Worm (Caenorhabditis elegans): ENCODE data around the gene Y53G8AR.9.

Gene Y53G8AR.9

ce11 chrIII:3321145-3321544, at the start of gene Y53G8AR.9:
Gene Y53G8AR.9, minus strand, starts transcription at chrIII:3321245.
- TF ChIP-seq nhr-237 (tag; optimal IDR thresholded peaks at IDR 0.05) (no peak), nhr-12 (tag; optimal IDR thresholded peaks at IDR 0.05) (no peak), flh-1 (GFP tag; optimal IDR thresholded peaks at IDR 0.05) (no peak), zip-8 (tag; optimal IDR thresholded peaks at IDR 0.05) (no peak), unc-120 (tag; optimal IDR thresholded peaks at IDR 0.05; ENCODE audit: poor library complexity, severe bottlenecking) (no peak), unc-62 (GFP tag; optimal IDR thresholded peaks at IDR 0.05) (no peak), mls-2 (tag; optimal IDR thresholded peaks at IDR 0.05) (no peak), sem-2 (GFP tag; optimal IDR thresholded peaks at IDR 0.05) (no peak), hlh-1 (tag; optimal IDR thresholded peaks at IDR 0.05) (no peak), tbx-8 (GFP tag; optimal IDR thresholded peaks at IDR 0.05) (no peak), drap-1 (GFP tag; optimal IDR thresholded peaks at IDR 0.05) (no peak), unc-39 (tag; optimal IDR thresholded peaks at IDR 0.05) (no peak), ces-1 (GFP tag; optimal IDR thresholded peaks at IDR 0.05) (no peak), nhr-2 (tag; optimal IDR thresholded peaks at IDR 0.05) (no peak), bed-3 (GFP tag; optimal IDR thresholded peaks at IDR 0.05) (no peak), ceh-43 (GFP tag; optimal IDR thresholded peaks at IDR 0.05) (no peak), mab-5 (tag; optimal IDR thresholded peaks at IDR 0.05) (no peak)

ce11 chrIII:3370770-3371169, 49.7 kb upstream of the Y53G8AR.9 start:
- TF ChIP-seq ces-1 (GFP tag; optimal IDR thresholded peaks at IDR 0.05) (no peak), mab-5 (tag; optimal IDR thresholded peaks at IDR 0.05) (no peak), M03D4.4 (tag; optimal IDR thresholded peaks at IDR 0.05) (no peak), elt-1 (tag; optimal IDR thresholded peaks at IDR 0.05; ENCODE audit: borderline replicate concordance, insufficient read depth) (no peak), nhr-76 (tag; optimal IDR thresholded peaks at IDR 0.05) (no peak), hlh-1 (tag; optimal IDR thresholded peaks at IDR 0.05) (no peak), unc-120 (tag; optimal IDR thresholded peaks at IDR 0.05; ENCODE audit: poor library complexity, severe bottlenecking) (no peak), ztf-11 (tag; optimal IDR thresholded peaks at IDR 0.05) (no peak), flh-1 (GFP tag; optimal IDR thresholded peaks at IDR 0.05) (no peak), sem-2 (GFP tag; optimal IDR thresholded peaks at IDR 0.05) (no peak), ceh-39 (tag; optimal IDR thresholded peaks at IDR 0.05) (no peak), bed-3 (GFP tag; optimal IDR thresholded peaks at IDR 0.05) (no peak), nhr-2 (tag; optimal IDR thresholded peaks at IDR 0.05) (no peak), unc-62 (GFP tag; optimal IDR thresholded peaks at IDR 0.05) (no peak), mep-1 (tag; optimal IDR thresholded peaks at IDR 0.05) (no peak), unc-39 (tag; optimal IDR thresholded peaks at IDR 0.05) (no peak), nhr-12 (tag; optimal IDR thresholded peaks at IDR 0.05) (no peak), pha-4 (tag; optimal IDR thresholded peaks at IDR 0.05) (no peak), blmp-1 (tag; optimal IDR thresholded peaks at IDR 0.05) (no peak)

ce11 chrIII:3370054-3370453, 49.0 kb upstream of the Y53G8AR.9 start, which contains the start of gene prk-2:
Gene prk-2, minus strand, starts transcription at chrIII:3370209.
- TF ChIP-seq lsy-2 (tag; optimal IDR thresholded peaks at IDR 0.05) (no peak), flh-1 (GFP tag; optimal IDR thresholded peaks at IDR 0.05) (no peak), lin-13 (tag; optimal IDR thresholded peaks at IDR 0.05) (no peak), nhr-28 (tag; optimal IDR thresholded peaks at IDR 0.05) (no peak), zip-8 (tag; optimal IDR thresholded peaks at IDR 0.05) (no peak), cnd-1 (tag; optimal IDR thresholded peaks at IDR 0.05) (no peak), elt-3 (tag; optimal IDR thresholded peaks at IDR 0.05) (no peak), ceh-43 (GFP tag; optimal IDR thresholded peaks at IDR 0.05) (no peak), M03D4.4 (tag; optimal IDR thresholded peaks at IDR 0.05) (no peak), sem-2 (GFP tag; optimal IDR thresholded peaks at IDR 0.05) (no peak)

- TF ChIP-seq ceh-43 (GFP tag; optimal IDR thresholded peaks at IDR 0.05): no peak
- TF ChIP-seq ceh-83 (GFP tag; optimal IDR thresholded peaks at IDR 0.05): no peak
- TF ChIP-seq hlh-1 (tag; optimal IDR thresholded peaks at IDR 0.05): no peak
- no peak for TF ChIP-seq bed-3 (GFP tag; optimal IDR thresholded peaks at IDR 0.05)
- no peak for TF ChIP-seq ceh-39 (tag; optimal IDR thresholded peaks at IDR 0.05)
- no peak for TF ChIP-seq elt-1 (tag; optimal IDR thresholded peaks at IDR 0.05; ENCODE audit: borderline replicate concordance, insufficient read depth)
- no peak for TF ChIP-seq M03D4.4 (tag; optimal IDR thresholded peaks at IDR 0.05)
Observed at ce11 chrIII:3367772-3368171, 46.7 kb upstream of the Y53G8AR.9 start.

- no peak for TF ChIP-seq cnd-1 (tag; optimal IDR thresholded peaks at IDR 0.05)
- no peak for TF ChIP-seq sptf-1 (tag; optimal IDR thresholded peaks at IDR 0.05)
- no peak for TF ChIP-seq ham-2 (GFP tag; optimal IDR thresholded peaks at IDR 0.05)
- no peak for TF ChIP-seq blmp-1 (tag; optimal IDR thresholded peaks at IDR 0.05)
- no peak for TF ChIP-seq elt-1 (tag; optimal IDR thresholded peaks at IDR 0.05; ENCODE audit: borderline replicate concordance, insufficient read depth)
- TF ChIP-seq drap-1 (GFP tag; optimal IDR thresholded peaks at IDR 0.05): no peak
- TF ChIP-seq ces-1 (GFP tag; optimal IDR thresholded peaks at IDR 0.05): no peak
- TF ChIP-seq nhr-12 (tag; optimal IDR thresholded peaks at IDR 0.05): no peak
- no peak for TF ChIP-seq ztf-11 (tag; optimal IDR thresholded peaks at IDR 0.05)
- TF ChIP-seq unc-120 (tag; optimal IDR thresholded peaks at IDR 0.05; ENCODE audit: poor library complexity, severe bottlenecking): no peak
- TF ChIP-seq lin-32 (GFP tag; optimal IDR thresholded peaks at IDR 0.05): no peak
- TF ChIP-seq bed-3 (GFP tag; optimal IDR thresholded peaks at IDR 0.05): no peak
- no peak for TF ChIP-seq unc-39 (tag; optimal IDR thresholded peaks at IDR 0.05)
- TF ChIP-seq tbx-8 (GFP tag; optimal IDR thresholded peaks at IDR 0.05): no peak
- TF ChIP-seq snpc-4 (tag; optimal IDR thresholded peaks at IDR 0.05): no peak
- no peak for TF ChIP-seq sem-2 (GFP tag; optimal IDR thresholded peaks at IDR 0.05)
- TF ChIP-seq lsy-2 (tag; optimal IDR thresholded peaks at IDR 0.05): no peak
Observed at ce11 chrIII:3360067-3360466, 39.0 kb upstream of the Y53G8AR.9 start.
